Fruit fly (Drosophila melanogaster) Kc167 (cell line): ENCODE data around the gene Dph3.

ENCODE experiments used
- Myc ChIP-seq: fragments of >200 bp; optimal IDR thresholded peaks from 2 replicates; lab custom pipeline; 2017; ENCODE audit warnings: missing external identifiers
- Sin3A ChIP-seq: fragments of >200 bp; optimal IDR thresholded peaks from 2 replicates; lab custom pipeline; 2018; ENCODE audit warnings: missing external identifiers
- h ChIP-seq: fragments of >200 bp; optimal IDR thresholded peaks from 3 replicates; lab custom pipeline; 2018; ENCODE audit warnings: missing external identifiers
- insv ChIP-seq: fragments of >200 bp; optimal IDR thresholded peaks from 3 replicates; lab custom pipeline; 2018; ENCODE audit warnings: missing external identifiers
- psq ChIP-seq: fragments of >200 bp; optimal IDR thresholded peaks from 2 replicates; lab custom pipeline; 2017; ENCODE audit warnings: missing external identifiers
- ttk ChIP-seq: sonication (Bioruptor generic); optimal IDR thresholded peaks from 2 replicates; lab custom pipeline; 2017; ENCODE audit warnings: missing external identifiers

DNA sequence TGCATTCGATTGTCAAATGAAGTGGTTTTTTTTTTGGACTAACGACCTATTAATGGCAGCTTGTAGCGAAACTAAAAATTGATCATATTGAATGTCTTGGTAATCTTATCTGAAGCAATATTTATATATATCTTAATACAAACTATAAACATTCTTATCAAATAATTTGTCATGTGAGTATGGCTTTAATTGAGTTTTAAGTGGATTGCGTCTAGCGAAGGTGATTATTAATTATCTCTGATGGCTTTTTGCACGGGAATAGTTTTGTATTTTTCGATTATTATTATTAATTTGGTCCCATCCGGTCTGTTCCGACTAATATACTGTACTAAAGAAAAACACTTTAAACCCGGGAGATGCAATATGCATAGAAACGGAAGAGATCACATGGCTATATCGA, 15.2 kb downstream of the Dph3 start:
- TF ChIP-seq Sin3A (lab: Kevin White, UChicago) (no peak), ttk (lab: Kevin White, UChicago) (no peak), Myc (lab: Kevin White, UChicago) (no peak), insv (lab: Kevin White, UChicago) (no peak), psq (no peak), h (lab: Kevin White, UChicago) (no peak)
